Fruit fly (Drosophila melanogaster): ENCODE measurements around the gene BBS8.

Gene BBS8

dm6 chr2L:441927-442691 lies 19.4 kb downstream of the BBS8 start (continued):
- TF ChIP-seq CG12219 (GFP tag; optimal IDR thresholded peaks at IDR 0.05) (peak; percentile 78), BtbVII (GFP tag; optimal IDR thresholded peaks at IDR 0.05) (peak; percentile 27), CG13424 (tag; optimal IDR thresholded peaks at IDR 0.05) (peak; percentile 76), B-H1 (GFP tag; IDR thresholded peaks at IDR 0.05) (peak; percentile 64; the same call in 2 of the 3 replicates), BEAF-32 (GFP tag; optimal IDR thresholded peaks at IDR 0.05) (no peak), CG10267 (tag; optimal IDR thresholded peaks at IDR 0.05) (peak; percentile 81), stwl (tag; optimal IDR thresholded peaks at IDR 0.05) (peak; percentile 23), CTCF (GFP tag; optimal IDR thresholded peaks at IDR 0.05) (no peak), emc (GFP tag; optimal IDR thresholded peaks at IDR 0.05) (peak; percentile 53), C15 (GFP tag; IDR thresholded peaks at IDR 0.05) (no peak), gsb (GFP tag; IDR thresholded peaks at IDR 0.05) (no peak; the same call in 1 of the 2 replicates), sug (tag; optimal IDR thresholded peaks at IDR 0.05) (no peak), vvl (GFP tag; IDR thresholded peaks at IDR 0.05) (peak; percentile 93), corto (GFP tag; optimal IDR thresholded peaks at IDR 0.05) (peak; percentile 92), croc (GFP tag; conservative IDR thresholded peaks at IDR 0.05) (peak; percentile 78), CG3847 (GFP tag; IDR thresholded peaks at IDR 0.05) (0 out of 2 replicates have a peak, but pooled peaks have one; percentile 21), CG31224 (GFP tag; IDR thresholded peaks at IDR 0.05) (peak; percentile 46; the same call in 1 of the 2 replicates), trh (GFP tag; optimal IDR thresholded peaks at IDR 0.05) (peak; percentile 43), Side (GFP tag; optimal IDR thresholded peaks at IDR 0.05) (peak; percentile 84), MBD-R2 (GFP tag; IDR thresholded peaks at IDR 0.05) (peak; percentile 33; the same call in 1 of the 2 replicates), sna (GFP tag; IDR thresholded peaks at IDR 0.05; ENCODE audit: partially characterized antibody) (no peak), CG6765 (GFP tag; optimal IDR thresholded peaks at IDR 0.05) (no peak), CG3407 (GFP tag; optimal IDR thresholded peaks at IDR 0.05) (peak; percentile 81), Asciz (GFP tag; optimal IDR thresholded peaks at IDR 0.05) (peak; percentile 79), CG18262 (tag; optimal IDR thresholded peaks at IDR 0.05) (peak; percentile 90), fd96Cb (tag; optimal IDR thresholded peaks at IDR 0.05) (peak; percentile 89), pnt (GFP tag; optimal IDR thresholded peaks at IDR 0.05) (peak; percentile 90), Dip3 (GFP tag; optimal IDR thresholded peaks at IDR 0.05) (peak; percentile 17), Hsf (GFP tag; optimal IDR thresholded peaks at IDR 0.05) (peak; percentile 82), CG14965 (GFP tag; optimal IDR thresholded peaks at IDR 0.05; ENCODE audit: borderline replicate concordance) (peak; percentile 12), CG7271 (tag; optimal IDR thresholded peaks at IDR 0.05) (peak; percentile 37), CG6791 (GFP tag; IDR thresholded peaks at IDR 0.05; ENCODE audit: partially characterized antibody) (no peak), run (tag; optimal IDR thresholded peaks at IDR 0.05) (peak; percentile 50), caup (GFP tag; optimal IDR thresholded peaks at IDR 0.05; ENCODE audit: severe bottlenecking) (peak; percentile 15), CG4404 (GFP tag; IDR thresholded peaks at IDR 0.05) (peak; percentile 83), Nf-YA (GFP tag; IDR thresholded peaks at IDR 0.05) (peak; percentile 71), wdn (GFP tag; IDR thresholded peaks at IDR 0.05) (peak; percentile 27; the same call in 1 of the 2 replicates), CG12299 (tag; optimal IDR thresholded peaks at IDR 0.05) (peak; percentile 10), YL-1 (GFP tag; optimal IDR thresholded peaks at IDR 0.05) (no peak), HLH4C (GFP tag; IDR thresholded peaks at IDR 0.05; ENCODE audit: partially characterized antibody) (no peak), CG31365 (tag; optimal IDR thresholded peaks at IDR 0.05) (peak; percentile 48), Gug (GFP tag; IDR thresholded peaks at IDR 0.05) (peak; percentile 84; the same call in 3 of the 4 replicates), CG8388 (GFP tag; optimal IDR thresholded peaks at IDR 0.05) (peak; percentile 78), CG3838 (GFP tag; optimal IDR thresholded peaks at IDR 0.05) (peak; percentile 23), wek (GFP tag; optimal IDR thresholded peaks at IDR 0.05) (peak; percentile 66), CG16779 (GFP tag; IDR thresholded peaks at IDR 0.05) (0 out of 2 replicates have a peak, but pooled peaks have one; percentile 39), cas (GFP tag; IDR thresholded peaks at IDR 0.05) (no peak), fd102C (GFP tag; optimal IDR thresholded peaks at IDR 0.05) (peak; percentile 68), CG2875 (GFP tag; optimal IDR thresholded peaks at IDR 0.05) (peak; percentile 77)
